Fruit fly (Drosophila melanogaster) Kc167 (cell line): ENCODE data around the gene CG42834.

Experiments used
- Myc ChIP-seq: fragments of >200 bp; optimal IDR thresholded peaks from 2 replicates; lab custom pipeline; 2017; ENCODE audit warnings: missing external identifiers
- Sin3A ChIP-seq: fragments of >200 bp; optimal IDR thresholded peaks from 2 replicates; lab custom pipeline; 2018; ENCODE audit warnings: missing external identifiers
- h ChIP-seq: fragments of >200 bp; optimal IDR thresholded peaks from 3 replicates; lab custom pipeline; 2018; ENCODE audit warnings: missing external identifiers
- insv ChIP-seq: fragments of >200 bp; optimal IDR thresholded peaks from 3 replicates; lab custom pipeline; 2018; ENCODE audit warnings: missing external identifiers
- psq ChIP-seq: fragments of >200 bp; optimal IDR thresholded peaks from 2 replicates; lab custom pipeline; 2017; ENCODE audit warnings: missing external identifiers
- ttk ChIP-seq: sonication (Bioruptor generic); optimal IDR thresholded peaks from 2 replicates; lab custom pipeline; 2017; ENCODE audit warnings: missing external identifiers

Gene CG42834

dm6 chr3R:17400675-17401118 is 17.9 kb upstream of the CG42834 start:
- TF ChIP-seq Sin3A (lab: Kevin White, UChicago), result no peak
- no peak for TF ChIP-seq psq (lab: Kevin White, UChicago)
- no peak for TF ChIP-seq ttk (lab: Kevin White, UChicago)
- TF ChIP-seq Myc (lab: Kevin White, UChicago), result no peak
- TF ChIP-seq insv (lab: Kevin White, UChicago), result no peak
- TF ChIP-seq h (lab: Kevin White, UChicago), result no peak

dm6 chr3R:17401289-17401752 is 17.2 kb upstream of the CG42834 start:
- TF ChIP-seq insv (lab: Kevin White, UChicago) (no peak), ttk (lab: Kevin White, UChicago) (no peak), h (lab: Kevin White, UChicago) (no peak), psq (lab: Kevin White, UChicago) (no peak), Sin3A (lab: Kevin White, UChicago) (no peak), Myc (lab: Kevin White, UChicago) (no peak)

dm6 chr3R:17402434-17402833 is 16.1 kb upstream of the CG42834 start, which contains the start of gene Sur-8:
Gene Sur-8, minus strand, starts transcription at chr3R:17402515.
- no peak for TF ChIP-seq insv (lab: Kevin White, UChicago)
- no peak for TF ChIP-seq Myc (lab: Kevin White, UChicago)
- TF ChIP-seq psq (lab: Kevin White, UChicago), result no peak
- TF ChIP-seq h (lab: Kevin White, UChicago), result no peak
- no peak for TF ChIP-seq Sin3A (lab: Kevin White, UChicago)
- TF ChIP-seq ttk (lab: Kevin White, UChicago), result no peak

- TF ChIP-seq insv (lab: Kevin White, UChicago) (no peak), psq (lab: Kevin White, UChicago) (no peak), Myc (lab: Kevin White, UChicago) (no peak), ttk (lab: Kevin White, UChicago) (no peak), h (lab: Kevin White, UChicago) (no peak)
These were observed 15.4 kb upstream of the CG42834 start, which contains the start of gene CG34279 for dm6 chr3R:17403188-17403587. Gene CG34279, minus strand, starts transcription at chr3R:17403288.

- TF ChIP-seq ttk (lab: Kevin White, UChicago), result no peak
- no peak for TF ChIP-seq psq (lab: Kevin White, UChicago)
- no peak for TF ChIP-seq h (lab: Kevin White, UChicago)
- no peak for TF ChIP-seq Sin3A (lab: Kevin White, UChicago)
- TF ChIP-seq Myc (lab: Kevin White, UChicago), result no peak
- no peak for TF ChIP-seq insv (lab: Kevin White, UChicago)
These were observed 14.9 kb upstream of the CG42834 start, which contains the start of gene CG34280 for dm6 chr3R:17403618-17404017. Gene CG34280, minus strand, starts transcription at chr3R:17403718.

- TF ChIP-seq h (lab: Kevin White, UChicago), result no peak
- no peak for TF ChIP-seq Sin3A (lab: Kevin White, UChicago)
- TF ChIP-seq ttk (lab: Kevin White, UChicago), result no peak
- TF ChIP-seq psq (lab: Kevin White, UChicago), result no peak
- TF ChIP-seq insv (lab: Kevin White, UChicago), result no peak
- no peak for TF ChIP-seq Myc (lab: Kevin White, UChicago)
These were observed 14.4 kb upstream of the CG42834 start for dm6 chr3R:17404155-17404554.

- TF ChIP-seq h (lab: Kevin White, UChicago), result no peak
- no peak for TF ChIP-seq ttk (lab: Kevin White, UChicago)
- TF ChIP-seq Sin3A (lab: Kevin White, UChicago), result no peak
- TF ChIP-seq insv (lab: Kevin White, UChicago), result no peak
- no peak for TF ChIP-seq psq (lab: Kevin White, UChicago)
- TF ChIP-seq Myc (lab: Kevin White, UChicago), result no peak
These were observed 13.6 kb upstream of the CG42834 start, which contains the start of gene CG42823 for dm6 chr3R:17405009-17405408. Gene CG42823, minus strand, starts transcription at chr3R:17405109.

dm6 chr3R:17406411-17406810 is 12.1 kb upstream of the CG42834 start, which contains the start of the genes CG42824 and CG42798:
Gene CG42824, minus strand, starts transcription at chr3R:17406511.
Gene CG42798, plus strand, starts transcription at chr3R:17406678.
- TF ChIP-seq Myc (lab: Kevin White, UChicago) (no peak), insv (lab: Kevin White, UChicago) (no peak), h (lab: Kevin White, UChicago) (no peak), ttk (lab: Kevin White, UChicago) (no peak), psq (lab: Kevin White, UChicago) (no peak), Sin3A (lab: Kevin White, UChicago) (no peak)

dm6 chr3R:17407576-17407975 is 11.0 kb upstream of the CG42834 start, which contains the start of gene CG17283:
Gene CG17283, plus strand, starts transcription at chr3R:17407876.
- no peak for TF ChIP-seq Sin3A (lab: Kevin White, UChicago)
- no peak for TF ChIP-seq insv (lab: Kevin White, UChicago)
- no peak for TF ChIP-seq ttk (lab: Kevin White, UChicago)
- TF ChIP-seq h (lab: Kevin White, UChicago), result no peak
- TF ChIP-seq psq (lab: Kevin White, UChicago), result no peak
- no peak for TF ChIP-seq Myc (lab: Kevin White, UChicago)

dm6 chr3R:17409319-17409718 is 9.2 kb upstream of the CG42834 start, which contains the start of gene CG5860:
Gene CG5860, plus strand, starts transcription at chr3R:17409619.
- TF ChIP-seq ttk (lab: Kevin White, UChicago), result no peak
- TF ChIP-seq Myc (lab: Kevin White, UChicago), result no peak
- no peak for TF ChIP-seq h (lab: Kevin White, UChicago)
- no peak for TF ChIP-seq psq (lab: Kevin White, UChicago)
- TF ChIP-seq Sin3A (lab: Kevin White, UChicago), result no peak
- no peak for TF ChIP-seq insv (lab: Kevin White, UChicago)

- TF ChIP-seq insv (lab: Kevin White, UChicago) (no peak), h (lab: Kevin White, UChicago) (no peak), Myc (lab: Kevin White, UChicago) (no peak), Sin3A (lab: Kevin White, UChicago) (no peak), psq (lab: Kevin White, UChicago) (no peak), ttk (lab: Kevin White, UChicago) (no peak)
These were observed 7.8 kb upstream of the CG42834 start, which contains the start of gene CG5863 for dm6 chr3R:17410808-17411207. Gene CG5863, plus strand, starts transcription at chr3R:17411108.
